Worm (Caenorhabditis elegans) whole organism, L4/young adult: ENCODE results near the gene C16C8.22.

Experiments used
- W03F9.2 ChIP-seq: fragments of 150-350 bp; optimal IDR thresholded peaks from 2 replicates; lab custom pipeline; 2014; ENCODE audit warnings: missing biosample characterization, missing genetic modification characterization
- dao-5 ChIP-seq: sonication (generic microtip); optimal IDR thresholded peaks from 2 replicates; lab custom pipeline; 2016; ENCODE audit warnings: missing genotype, missing genetic modification characterization, moderate library complexity, missing compliant biosample characterization
- him-1 ChIP-seq: sonication (generic microtip); optimal IDR thresholded peaks from 2 replicates; lab custom pipeline; 2016; ENCODE audit warnings: missing genotype, missing genetic modification reagents, missing genetic modification characterization, missing compliant biosample characterization

DNA sequence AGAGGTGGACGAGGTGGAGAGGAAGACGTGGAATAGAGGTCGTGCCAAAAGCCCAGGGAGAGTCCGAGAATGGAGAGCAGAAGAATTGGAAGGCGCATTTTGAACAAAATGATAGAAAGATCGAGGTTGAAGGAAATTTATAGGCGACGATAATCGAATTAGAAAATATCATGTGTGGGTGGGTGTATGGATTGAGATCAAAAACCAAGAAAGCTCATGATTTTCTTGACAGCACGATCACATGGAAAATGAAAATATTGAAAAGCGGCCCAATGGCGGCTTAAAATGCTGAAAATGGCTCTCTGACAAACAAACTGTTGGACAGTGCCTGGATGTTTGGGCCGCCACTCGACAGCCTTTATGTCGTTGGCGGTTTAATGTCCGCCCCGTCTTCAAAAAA, 20.0 kb upstream of the C16C8.22 start, which contains the start of gene C16C8.9:
- TF ChIP-seq dao-5 (tag; lab: Kevin White, UChicago) (no peak), W03F9.2 (tag; lab: Kevin White, UChicago) (no peak), him-1 (tag; lab: Kevin White, UChicago) (no peak)
